Fruit fly (Drosophila melanogaster) whole organism, embryonic: Measurements from ENCODE around the gene aralar1.

Source experiments
- Antp ChIP-seq: fragments of 200-800 bp; sonication (Bioruptor generic); optimal IDR thresholded peaks from 3 replicates; lab custom pipeline; 2016; ENCODE audit warnings: missing biosample characterization, missing genetic modification characterization
- C15 ChIP-seq: fragments of 200-800 bp; sonication (Bioruptor generic); IDR thresholded peaks from 3 replicates; pipeline ENCODE4 v1.3.6; 2022; ENCODE audit warnings: missing biosample characterization, missing genetic modification characterization
- CG11504 ChIP-seq: fragments of 200-800 bp; sonication (Bioruptor generic); optimal IDR thresholded peaks from 3 replicates; lab custom pipeline; 2019; ENCODE audit warnings: missing biosample characterization, mild to moderate bottlenecking, missing genetic modification characterization, moderate library complexity
- CG12299 ChIP-seq: fragments of 200-800 bp; sonication (Bioruptor generic); optimal IDR thresholded peaks from 2 replicates; lab custom pipeline; 2018; ENCODE audit warnings: missing biosample characterization, mild to moderate bottlenecking, missing genetic modification characterization
- CG16813 ChIP-seq: fragments of 200-800 bp; sonication (Bioruptor generic); IDR thresholded peaks from 3 replicates; pipeline ENCODE4 v1.3.6; 2022; ENCODE audit warnings: missing biosample characterization, missing genetic modification characterization; ENCODE audit not compliant: partially characterized antibody
- CG16815 ChIP-seq: fragments of 200-800 bp; sonication (Bioruptor generic); optimal IDR thresholded peaks from 3 replicates; lab custom pipeline; 2017; ENCODE audit warnings: missing biosample characterization, mild to moderate bottlenecking, missing genetic modification characterization
- CG17612 ChIP-seq: fragments of 200-800 bp; sonication (Bioruptor generic); IDR thresholded peaks from 2 replicates; pipeline ENCODE4 v1.3.6; 2022; ENCODE audit warnings: missing biosample characterization, missing genetic modification characterization
- CG17829 ChIP-seq: fragments of 200-800 bp; optimal IDR thresholded peaks from 2 replicates; lab custom pipeline; 2019; ENCODE audit warnings: missing biosample characterization, mild to moderate bottlenecking, missing genetic modification characterization, moderate library complexity
- CG18764 ChIP-seq: fragments of 200-800 bp; sonication (Bioruptor generic); optimal IDR thresholded peaks from 3 replicates; lab custom pipeline; 2016; ENCODE audit warnings: missing biosample characterization, missing genetic modification characterization
- CG32772 ChIP-seq: fragments of 200-800 bp; sonication (Bioruptor generic); IDR thresholded peaks from 2 replicates; pipeline ENCODE4 v1.3.6; 2022; ENCODE audit warnings: missing biosample characterization, missing genetic modification characterization
- CG34224 ChIP-seq: fragments of 200-800 bp; sonication (Bioruptor generic); IDR thresholded peaks from 3 replicates; pipeline ENCODE4 v1.3.6; 2022; ENCODE audit warnings: missing biosample characterization, missing genetic modification characterization; ENCODE audit not compliant: partially characterized antibody
- CG3726 ChIP-seq: fragments of 200-800 bp; sonication (Bioruptor generic); IDR thresholded peaks from 3 replicates; pipeline ENCODE4, ENCODE4 v1.3.6; 2022; ENCODE audit warnings: missing biosample characterization, missing genetic modification characterization
- CG42726 ChIP-seq: fragments of 200-800 bp; sonication (Bioruptor generic); IDR thresholded peaks from 2 replicates; pipeline ENCODE4 v1.3.6; 2022; ENCODE audit warnings: missing biosample characterization, missing genetic modification characterization; ENCODE audit not compliant: partially characterized antibody
- CG4854 ChIP-seq: fragments of 200-800 bp; sonication (Bioruptor generic); optimal IDR thresholded peaks from 2 replicates; lab custom pipeline; 2016; ENCODE audit warnings: missing biosample characterization, missing genetic modification characterization, inconsistent platforms
- CG5245 ChIP-seq: fragments of 200-800 bp; sonication (Bioruptor generic); optimal IDR thresholded peaks from 3 replicates; lab custom pipeline; 2016; ENCODE audit warnings: missing biosample characterization, missing genetic modification characterization
- CG6813 ChIP-seq: fragments of 200-800 bp; sonication (Bioruptor generic); optimal IDR thresholded peaks from 2 replicates; lab custom pipeline; 2017; ENCODE audit warnings: missing biosample characterization, missing genetic modification characterization, mild to moderate bottlenecking, moderate library complexity, missing genetic modification reagents
- CG7556 ChIP-seq: fragments of 200-800 bp; sonication (Bioruptor generic); optimal IDR thresholded peaks from 2 replicates; lab custom pipeline; 2017; ENCODE audit warnings: missing biosample characterization, mild to moderate bottlenecking, missing genetic modification characterization
- CG7786 ChIP-seq: fragments of 200-800 bp; sonication (Bioruptor generic); optimal IDR thresholded peaks from 2 replicates; lab custom pipeline; 2016; ENCODE audit warnings: missing biosample characterization, missing genetic modification characterization
- CG8478 ChIP-seq: fragments of >200 bp; optimal IDR thresholded peaks from 2 replicates; lab custom pipeline; 2018
- Dp ChIP-seq: fragments of 200-800 bp; sonication (Bioruptor generic); optimal IDR thresholded peaks from 2 replicates; lab custom pipeline; 2018; ENCODE audit warnings: missing biosample characterization, mild to moderate bottlenecking, missing genetic modification characterization, moderate library complexity
- Eip74EF ChIP-seq, 2 experiments: fragments of 200-800 bp in 1 of 2; fragments of >200 bp in 1 of 2; sonication (Bioruptor generic) in 1 of 2; optimal IDR thresholded peaks; 2 replicates each; lab custom pipeline; 2017 to 2019; ENCODE audit warnings: missing biosample characterization in 2 of 2, missing genetic modification characterization in 2 of 2, mild to moderate bottlenecking in 1 of 2, moderate library complexity in 1 of 2
- H15 ChIP-seq: fragments of 200-800 bp; sonication (Bioruptor generic); IDR thresholded peaks from 3 replicates; pipeline ENCODE4 v1.3.6; 2022; ENCODE audit warnings: missing biosample characterization, missing genetic modification characterization
- Hmr ChIP-seq: fragments of 200-800 bp; sonication (Bioruptor generic); optimal IDR thresholded peaks from 3 replicates; lab custom pipeline; 2017; ENCODE audit warnings: mild to moderate bottlenecking, missing biosample characterization, missing genetic modification reagents, missing genetic modification characterization
- NK7.1 ChIP-seq: fragments of 200-800 bp; sonication (Bioruptor generic); optimal IDR thresholded peaks from 3 replicates; lab custom pipeline; 2016; ENCODE audit warnings: missing biosample characterization, missing genetic modification characterization
- Opbp ChIP-seq: fragments of 200-800 bp; sonication (Bioruptor generic); IDR thresholded peaks from 3 replicates; pipeline ENCODE4 v1.3.6; 2022; ENCODE audit warnings: missing biosample characterization, missing genetic modification characterization; ENCODE audit not compliant: partially characterized antibody
- Pdp1 ChIP-seq, 2 experiments: fragments of 200-800 bp; sonication (Bioruptor generic); optimal IDR thresholded peaks; 3 replicates each; lab custom pipeline; 2016; ENCODE audit warnings: missing biosample characterization in 2 of 2, missing genetic modification characterization in 2 of 2, mild to moderate bottlenecking in 1 of 2, moderate library complexity in 1 of 2
- Ravus ChIP-seq: fragments of 200-800 bp; sonication (Bioruptor generic); IDR thresholded peaks from 2 replicates; pipeline ENCODE4 v1.3.6; 2022; ENCODE audit warnings: missing biosample characterization, missing genetic modification characterization
- Six4 ChIP-seq: fragments of 200-800 bp; sonication (Bioruptor generic); optimal IDR thresholded peaks from 2 replicates; lab custom pipeline; 2016; ENCODE audit warnings: missing biosample characterization, missing genetic modification characterization
- Taf1 ChIP-seq: fragments of 200-800 bp; sonication (Bioruptor generic); IDR thresholded peaks from 2 replicates; pipeline ENCODE4 v1.3.6; 2022; ENCODE audit warnings: missing biosample characterization, missing genetic modification characterization
- YL-1 ChIP-seq: fragments of 200-800 bp; sonication (Bioruptor generic); optimal IDR thresholded peaks from 3 replicates; lab custom pipeline; 2017; ENCODE audit warnings: missing biosample characterization, mild to moderate bottlenecking, missing genetic modification characterization
- amos ChIP-seq: fragments of 200-800 bp; sonication (Bioruptor generic); IDR thresholded peaks from 2 replicates; pipeline ENCODE4 v1.3.6; 2022; ENCODE audit warnings: missing biosample characterization, missing genetic modification characterization; ENCODE audit not compliant: partially characterized antibody
- crc ChIP-seq: fragments of 200-800 bp; sonication (Bioruptor generic); optimal IDR thresholded peaks from 2 replicates; lab custom pipeline; 2016; ENCODE audit warnings: missing biosample characterization, missing genetic modification characterization
- emc ChIP-seq: fragments of 200-800 bp; sonication (Bioruptor generic); optimal IDR thresholded peaks from 2 replicates; lab custom pipeline; 2016; ENCODE audit warnings: missing biosample characterization, missing genetic modification characterization
- ems ChIP-seq: fragments of 200-800 bp; sonication (Bioruptor generic); optimal IDR thresholded peaks from 3 replicates; lab custom pipeline; 2016; ENCODE audit warnings: missing biosample characterization, missing genetic modification characterization
- esg ChIP-seq: fragments of 200-800 bp; sonication (Bioruptor generic); conservative IDR thresholded peaks from 2 replicates; pipeline ENCODE4 v1.3.6; 2022; ENCODE audit warnings: missing biosample characterization, missing genetic modification characterization
- fd102C ChIP-seq: fragments of 200-800 bp; sonication (Bioruptor generic); optimal IDR thresholded peaks from 2 replicates; lab custom pipeline; 2018; ENCODE audit warnings: missing biosample characterization, mild to moderate bottlenecking, missing genetic modification characterization, moderate library complexity
- fru ChIP-seq: fragments of >200 bp; optimal IDR thresholded peaks from 2 replicates; lab custom pipeline; 2017
- gcm2 ChIP-seq: fragments of 200-800 bp; sonication (Bioruptor generic); optimal IDR thresholded peaks from 2 replicates; lab custom pipeline; 2016; ENCODE audit warnings: missing biosample characterization, missing genetic modification characterization
- hb ChIP-seq: fragments of 200-800 bp; sonication (Bioruptor generic); IDR thresholded peaks from 3 replicates; pipeline ENCODE4 v1.3.6; 2022; ENCODE audit warnings: missing biosample characterization, missing genetic modification characterization; ENCODE audit not compliant: partially characterized antibody
- inv ChIP-seq: fragments of 200-800 bp; sonication (Bioruptor generic); IDR thresholded peaks from 2 replicates; pipeline ENCODE4 v1.3.6; 2022; ENCODE audit warnings: missing biosample characterization, missing genetic modification characterization; ENCODE audit not compliant: partially characterized antibody
- jing ChIP-seq: fragments of 200-800 bp; sonication (Bioruptor generic); optimal IDR thresholded peaks from 2 replicates; lab custom pipeline; 2018; ENCODE audit warnings: missing biosample characterization, mild to moderate bottlenecking, missing genetic modification characterization
- kay ChIP-seq: fragments of 200-800 bp; sonication (Bioruptor generic); optimal IDR thresholded peaks from 2 replicates; lab custom pipeline; 2016; ENCODE audit warnings: missing biosample characterization, missing genetic modification characterization
- slbo ChIP-seq: fragments of 200-800 bp; sonication (Bioruptor generic); IDR thresholded peaks from 2 replicates; pipeline ENCODE4 v1.3.6; 2022; ENCODE audit warnings: missing biosample characterization, missing genetic modification characterization
- sna ChIP-seq: fragments of 200-800 bp; sonication (Bioruptor generic); IDR thresholded peaks from 2 replicates; pipeline ENCODE4 v1.3.6; 2022; ENCODE audit warnings: missing biosample characterization, missing genetic modification characterization; ENCODE audit not compliant: partially characterized antibody
- so ChIP-seq: fragments of 200-800 bp; sonication (Bioruptor generic); IDR thresholded peaks from 3 replicates; pipeline ENCODE4 v1.3.6; 2022; ENCODE audit warnings: missing biosample characterization, missing genetic modification characterization
- sqz ChIP-seq: fragments of 200-800 bp; sonication (Bioruptor generic); optimal IDR thresholded peaks from 3 replicates; lab custom pipeline; 2018; ENCODE audit warnings: missing biosample characterization, mild to moderate bottlenecking, missing genetic modification characterization
- tgo ChIP-seq: fragments of 200-800 bp; sonication (Bioruptor generic); IDR thresholded peaks from 3 replicates; pipeline ENCODE4 v1.3.6; 2022; ENCODE audit warnings: missing biosample characterization, missing genetic modification characterization
- wek ChIP-seq: fragments of 200-800 bp; sonication (Bioruptor generic); optimal IDR thresholded peaks from 3 replicates; lab custom pipeline; 2018; ENCODE audit warnings: missing biosample characterization, mild to moderate bottlenecking, missing genetic modification characterization, moderate library complexity
- wor ChIP-seq: fragments of 200-800 bp; sonication (Bioruptor generic); IDR thresholded peaks from 2 replicates; pipeline ENCODE4 v1.3.6; 2022; ENCODE audit warnings: missing biosample characterization, missing genetic modification characterization

Gene aralar1

DNA sequence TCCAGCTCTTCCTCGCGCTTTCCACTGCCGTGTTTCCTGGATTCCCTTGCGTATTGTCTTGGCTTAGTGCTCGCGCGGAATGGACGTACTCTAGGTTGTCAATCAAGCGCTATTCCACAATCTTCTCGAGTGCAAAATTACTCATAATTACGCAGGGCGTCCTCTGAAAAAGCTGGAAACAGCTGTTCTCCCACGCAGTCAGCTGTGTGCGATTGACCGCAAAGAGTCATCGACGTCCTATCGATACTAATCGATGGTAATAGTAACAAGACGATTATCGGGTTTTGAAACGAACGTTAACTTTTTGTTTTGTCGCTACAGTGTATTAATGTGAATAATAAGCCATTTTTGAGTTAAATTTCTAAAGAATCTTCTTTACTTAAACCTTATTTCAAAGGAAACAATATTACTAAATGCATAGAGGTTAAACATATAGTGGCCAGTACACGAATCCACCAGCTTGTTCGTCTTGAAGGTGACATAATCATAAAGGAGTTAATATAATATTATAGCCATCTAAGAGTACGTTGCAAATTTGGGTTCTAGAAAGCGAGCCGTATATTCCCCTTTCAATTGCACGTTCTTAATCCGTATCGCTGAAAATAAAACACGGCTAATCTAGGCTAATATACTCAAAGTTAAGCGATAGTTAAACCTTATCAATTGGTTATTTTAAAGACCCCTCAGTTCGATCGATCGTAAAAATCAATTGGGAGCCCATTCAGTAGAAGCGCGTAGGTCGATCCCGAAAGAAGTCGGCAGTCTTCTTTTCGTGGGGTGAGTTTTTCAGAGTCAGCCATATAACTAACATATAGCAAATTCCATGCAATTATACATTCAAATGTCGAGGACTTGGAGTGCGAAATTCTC, 3.6 kb upstream of the aralar1 start, which contains the start of the genes CG2224 and CDase (continued):
- TF ChIP-seq CG11504 (tag; lab: Kevin White, UChicago) (no peak), wor (GFP tag; lab: Robert Waterston, UW) (no peak), CG7556 (no peak), Eip74EF (GFP tag; optimal IDR thresholded peaks at IDR 0.05; lab: Kevin White, UChicago) (no peak), CG16815 (no peak), Six4 (GFP tag; lab: Kevin White, UChicago) (no peak), sna (peak; percentile 95), YL-1 (GFP tag; lab: Kevin White, UChicago) (no peak), gcm2 (GFP tag; lab: Kevin White, UChicago) (no peak), CG6813 (GFP tag; lab: Kevin White, UChicago) (no peak), NK7.1 (no peak), jing (GFP tag; lab: Kevin White, UChicago) (no peak), CG3726 (GFP tag; lab: Robert Waterston, UW) (no peak), fd102C (GFP tag; lab: Kevin White, UChicago) (no peak), Taf1 (no peak), CG32772 (GFP tag; lab: Robert Waterston, UW) (no peak), CG4854 (no peak), CG18764 (GFP tag; lab: Kevin White, UChicago) (no peak), esg (no peak), CG12299 (tag; lab: Kevin White, UChicago) (no peak), emc (GFP tag; lab: Kevin White, UChicago) (no peak), Antp (GFP tag; lab: Kevin White, UChicago) (no peak), Ravus (GFP tag; lab: Robert Waterston, UW) (no peak), sqz (no peak), ems (no peak), CG5245 (GFP tag; lab: Kevin White, UChicago) (no peak), wek (GFP tag; lab: Kevin White, UChicago) (no peak), so (GFP tag; lab: Robert Waterston, UW) (no peak), kay (no peak), Dp (GFP tag; lab: Kevin White, UChicago) (peak; percentile 74), CG16813 (GFP tag; lab: Robert Waterston, UW) (peak; percentile 84), H15 (GFP tag; lab: Robert Waterston, UW) (no peak), slbo (GFP tag; lab: Robert Waterston, UW) (no peak), CG17612 (GFP tag; lab: Robert Waterston, UW) (no peak), fru (lab: Kevin White, UChicago) (no peak), tgo (no peak), Hmr (GFP tag; lab: Kevin White, UChicago) (no peak), Pdp1 (GFP tag; optimal IDR thresholded peaks at IDR 0.05; lab: Kevin White, UChicago) (peak in 1 of 2 experiments; percentile 48), Opbp (GFP tag; lab: Robert Waterston, UW) (peak; percentile 90; the same call in 2 of the 3 replicates), inv (GFP tag; lab: Robert Waterston, UW) (peak; percentile 72), CG8478 (lab: Kevin White, UChicago) (no peak), CG42726 (peak; percentile 59; the same call in 1 of the 2 replicates), CG34224 (GFP tag; lab: Robert Waterston, UW) (peak; percentile 98), hb (GFP tag; lab: Robert Waterston, UW) (peak; percentile 82), C15 (GFP tag; lab: Robert Waterston, UW) (no peak), CG17829 (tag; lab: Kevin White, UChicago) (no peak), CG7786 (GFP tag; lab: Kevin White, UChicago) (no peak), amos (GFP tag; lab: Robert Waterston, UW) (peak; percentile 89), crc (GFP tag; lab: Kevin White, UChicago) (no peak)
